Fruit fly (Drosophila melanogaster) whole organism, embryonic: ENCODE measurements around the gene Chchd3.

Source experiments
- Awh ChIP-seq: fragments of 200-800 bp; sonication (Bioruptor generic); IDR thresholded peaks from 2 replicates; pipeline ENCODE4, ENCODE4 v1.3.6; 2022; ENCODE audit warnings: missing biosample characterization, missing genetic modification characterization
- CG13287 ChIP-seq: fragments of 200-800 bp; sonication (Bioruptor generic); IDR thresholded peaks from 2 replicates; pipeline ENCODE4 v1.3.6; 2022; ENCODE audit warnings: missing biosample characterization, missing genetic modification characterization; ENCODE audit not compliant: partially characterized antibody
- CG14050 ChIP-seq: fragments of 200-800 bp; sonication (Bioruptor generic); IDR thresholded peaks from 3 replicates; pipeline ENCODE4 v1.3.6; 2022; ENCODE audit warnings: missing biosample characterization, missing genetic modification characterization
- CG14860 ChIP-seq: fragments of 200-800 bp; sonication (Bioruptor generic); IDR thresholded peaks from 3 replicates; pipeline ENCODE4 v1.3.6; 2022; ENCODE audit warnings: missing biosample characterization, missing genetic modification characterization; ENCODE audit not compliant: partially characterized antibody
- CG1603 ChIP-seq: fragments of 200-800 bp; sonication (Bioruptor generic); optimal IDR thresholded peaks from 2 replicates; lab custom pipeline; 2019; ENCODE audit warnings: missing biosample characterization, mild to moderate bottlenecking, missing genetic modification characterization, moderate library complexity
- CG16779 ChIP-seq: fragments of 200-800 bp; sonication (Bioruptor generic); IDR thresholded peaks from 2 replicates; pipeline ENCODE4 v1.3.6; 2022; ENCODE audit warnings: missing biosample characterization, missing genetic modification characterization
- CG16863 ChIP-seq: fragments of 200-800 bp; sonication (Bioruptor generic); optimal IDR thresholded peaks from 3 replicates; lab custom pipeline; 2016; ENCODE audit warnings: missing biosample characterization, missing genetic modification characterization
- CG17361 ChIP-seq: fragments of 200-800 bp; sonication (Bioruptor generic); IDR thresholded peaks from 3 replicates; pipeline ENCODE4 v1.3.6; 2022; ENCODE audit warnings: missing biosample characterization, missing genetic modification characterization
- CG18599 ChIP-seq: fragments of 200-800 bp; sonication (Bioruptor generic); optimal IDR thresholded peaks from 3 replicates; lab custom pipeline; 2017; ENCODE audit warnings: missing biosample characterization, missing genetic modification characterization, mild to moderate bottlenecking, moderate library complexity, missing genetic modification reagents
- CG18619 ChIP-seq: fragments of 200-800 bp; sonication (Bioruptor generic); optimal IDR thresholded peaks from 3 replicates; lab custom pipeline; 2017; ENCODE audit warnings: missing biosample characterization, mild to moderate bottlenecking, missing genetic modification characterization
- CG2875 ChIP-seq: fragments of 200-800 bp; sonication (Bioruptor generic); optimal IDR thresholded peaks from 2 replicates; lab custom pipeline; 2017; ENCODE audit warnings: missing biosample characterization, mild to moderate bottlenecking, missing genetic modification characterization, missing genetic modification reagents
- CG3726 ChIP-seq: fragments of 200-800 bp; sonication (Bioruptor generic); IDR thresholded peaks from 3 replicates; pipeline ENCODE4, ENCODE4 v1.3.6; 2022; ENCODE audit warnings: missing biosample characterization, missing genetic modification characterization
- CG3995 ChIP-seq: fragments of 200-800 bp; sonication (Bioruptor generic); optimal IDR thresholded peaks from 3 replicates; lab custom pipeline; 2016; ENCODE audit warnings: missing biosample characterization, missing genetic modification characterization
- CG4404 ChIP-seq: fragments of 200-800 bp; sonication (Bioruptor generic); IDR thresholded peaks from 2 replicates; pipeline ENCODE4 v1.3.6; 2022; ENCODE audit warnings: missing biosample characterization, missing genetic modification characterization
- CG4617 ChIP-seq: fragments of 200-800 bp; sonication (Bioruptor generic); optimal IDR thresholded peaks from 3 replicates; lab custom pipeline; 2016; ENCODE audit warnings: missing biosample characterization, missing genetic modification characterization, borderline replicate concordance
- CG6175 ChIP-seq: fragments of 200-800 bp; sonication (Bioruptor generic); IDR thresholded peaks from 3 replicates; pipeline ENCODE4 v1.3.6; 2022; ENCODE audit warnings: missing biosample characterization, missing genetic modification characterization
- CG6254 ChIP-seq: fragments of 200-800 bp; sonication (Bioruptor generic); optimal IDR thresholded peaks from 3 replicates; lab custom pipeline; 2017; ENCODE audit warnings: mild to moderate bottlenecking, missing biosample characterization, missing genetic modification reagents, missing genetic modification characterization
- CG7357 ChIP-seq: fragments of 200-800 bp; sonication (Bioruptor generic); IDR thresholded peaks from 3 replicates; pipeline ENCODE4 v1.3.6; 2022; ENCODE audit warnings: missing biosample characterization, missing genetic modification characterization
- CG8478 ChIP-seq: fragments of >200 bp; optimal IDR thresholded peaks from 2 replicates; lab custom pipeline; 2018
- E2f1 ChIP-seq: fragments of 200-800 bp; sonication (Bioruptor generic); IDR thresholded peaks from 2 replicates; pipeline ENCODE4 v1.3.6; 2022; ENCODE audit warnings: missing biosample characterization, missing genetic modification characterization
- Eip74EF ChIP-seq, 2 experiments: fragments of 200-800 bp in 1 of 2; fragments of >200 bp in 1 of 2; sonication (Bioruptor generic) in 1 of 2; optimal IDR thresholded peaks; 2 replicates each; lab custom pipeline; 2017 to 2019; ENCODE audit warnings: missing biosample characterization in 2 of 2, missing genetic modification characterization in 2 of 2, mild to moderate bottlenecking in 1 of 2, moderate library complexity in 1 of 2
- Elba2 ChIP-seq: fragments of 200-800 bp; sonication (Bioruptor generic); optimal IDR thresholded peaks from 3 replicates; lab custom pipeline; 2016; ENCODE audit warnings: missing biosample characterization, missing genetic modification characterization
- H2.0 ChIP-seq: fragments of 200-800 bp; sonication (Bioruptor generic); IDR thresholded peaks from 2 replicates; pipeline ENCODE4 v1.3.6; 2022; ENCODE audit warnings: missing biosample characterization, missing genetic modification characterization
- HHEX ChIP-seq: fragments of 200-800 bp; sonication (Bioruptor generic); optimal IDR thresholded peaks from 3 replicates; lab custom pipeline; 2017; ENCODE audit warnings: missing biosample characterization, mild to moderate bottlenecking, missing genetic modification characterization, missing genetic modification reagents
- Hmx ChIP-seq: fragments of 200-800 bp; sonication (Bioruptor generic); optimal IDR thresholded peaks from 2 replicates; lab custom pipeline; 2016; ENCODE audit warnings: missing biosample characterization, missing genetic modification characterization
- MBD-R2 ChIP-seq: fragments of 200-800 bp; sonication (Bioruptor generic); IDR thresholded peaks from 2 replicates; pipeline ENCODE4 v1.3.6; 2022; ENCODE audit warnings: missing biosample characterization, missing genetic modification characterization
- Meics ChIP-seq: fragments of 200-800 bp; sonication (Bioruptor generic); optimal IDR thresholded peaks from 2 replicates; lab custom pipeline; 2017; ENCODE audit warnings: missing biosample characterization, mild to moderate bottlenecking, missing genetic modification characterization
- Mes4 ChIP-seq: fragments of 200-800 bp; sonication (Bioruptor generic); optimal IDR thresholded peaks from 2 replicates; lab custom pipeline; 2016; ENCODE audit warnings: missing biosample characterization, missing genetic modification characterization
- Pdp1 ChIP-seq, 2 experiments: fragments of 200-800 bp; sonication (Bioruptor generic); optimal IDR thresholded peaks; 3 replicates each; lab custom pipeline; 2016; ENCODE audit warnings: missing biosample characterization in 2 of 2, missing genetic modification characterization in 2 of 2, mild to moderate bottlenecking in 1 of 2, moderate library complexity in 1 of 2
- Ptx1 ChIP-seq: fragments of 200-800 bp; sonication (Bioruptor generic); IDR thresholded peaks from 2 replicates; pipeline ENCODE4 v1.3.6; 2022; ENCODE audit warnings: missing biosample characterization, missing genetic modification characterization
- Taf1 ChIP-seq: fragments of 200-800 bp; sonication (Bioruptor generic); IDR thresholded peaks from 2 replicates; pipeline ENCODE4 v1.3.6; 2022; ENCODE audit warnings: missing biosample characterization, missing genetic modification characterization
- YL-1 ChIP-seq: fragments of 200-800 bp; sonication (Bioruptor generic); optimal IDR thresholded peaks from 3 replicates; lab custom pipeline; 2017; ENCODE audit warnings: missing biosample characterization, mild to moderate bottlenecking, missing genetic modification characterization
- ac ChIP-seq: fragments of 200-800 bp; sonication (Bioruptor generic); optimal IDR thresholded peaks from 3 replicates; lab custom pipeline; 2017; ENCODE audit warnings: missing biosample characterization, mild to moderate bottlenecking, missing genetic modification characterization
- bab2 ChIP-seq: fragments of 200-800 bp; sonication (Bioruptor generic); optimal IDR thresholded peaks from 2 replicates; lab custom pipeline; 2016; ENCODE audit warnings: missing biosample characterization, missing genetic modification characterization
- corto ChIP-seq: fragments of 200-800 bp; sonication (Bioruptor generic); optimal IDR thresholded peaks from 2 replicates; lab custom pipeline; 2016; ENCODE audit warnings: missing biosample characterization, mild to moderate bottlenecking, missing genetic modification characterization, moderate library complexity
- crp ChIP-seq, 2 experiments: fragments of 200-800 bp; sonication (Bioruptor generic); optimal IDR thresholded peaks; 2 replicates in 1 of 2; 3 replicates in 1 of 2; lab custom pipeline; 2017; ENCODE audit warnings: missing biosample characterization in 2 of 2, missing genetic modification characterization in 2 of 2, mild to moderate bottlenecking in 1 of 2, moderate library complexity in 1 of 2
- dan ChIP-seq: fragments of 200-800 bp; sonication (Bioruptor generic); IDR thresholded peaks from 2 replicates; pipeline ENCODE4 v1.3.6; 2022; ENCODE audit warnings: missing biosample characterization, missing genetic modification characterization
- dysf ChIP-seq: fragments of 200-800 bp; sonication (Bioruptor generic); IDR thresholded peaks from 3 replicates; pipeline ENCODE4 v1.3.6; 2022; ENCODE audit warnings: missing biosample characterization, missing genetic modification characterization
- eve ChIP-seq, 2 experiments: fragments of >200 bp; optimal IDR thresholded peaks; 2 replicates each; lab custom pipeline; 2017; ENCODE audit warnings: missing biosample characterization in 2 of 2, missing genetic modification characterization in 2 of 2
- klu ChIP-seq: fragments of 200-800 bp; sonication (Bioruptor generic); IDR thresholded peaks from 2 replicates; pipeline ENCODE4 v1.3.6; 2022; ENCODE audit warnings: missing biosample characterization, missing genetic modification characterization
- kni ChIP-seq: fragments of 200-800 bp; sonication (Bioruptor generic); optimal IDR thresholded peaks from 3 replicates; lab custom pipeline; 2017; ENCODE audit warnings: mild to moderate bottlenecking, missing biosample characterization, missing genetic modification reagents, missing genetic modification characterization
- mam ChIP-seq: fragments of 200-800 bp; sonication (Bioruptor generic); optimal IDR thresholded peaks from 3 replicates; lab custom pipeline; 2016; ENCODE audit warnings: missing biosample characterization, missing genetic modification characterization
- repo ChIP-seq: fragments of 200-800 bp; sonication (Bioruptor generic); optimal IDR thresholded peaks from 2 replicates; lab custom pipeline; 2016; ENCODE audit warnings: missing biosample characterization, missing genetic modification characterization
- seq ChIP-seq: fragments of 200-800 bp; sonication (Bioruptor generic); IDR thresholded peaks from 2 replicates; pipeline ENCODE4 v1.3.6; 2022; ENCODE audit warnings: missing biosample characterization, missing genetic modification characterization
- slp2 ChIP-seq: fragments of 200-800 bp; sonication (Bioruptor generic); optimal IDR thresholded peaks from 2 replicates; lab custom pipeline; 2016; ENCODE audit warnings: missing biosample characterization, missing genetic modification characterization
- tin ChIP-seq: fragments of 200-800 bp; sonication (Bioruptor generic); optimal IDR thresholded peaks from 3 replicates; lab custom pipeline; 2016; ENCODE audit warnings: missing biosample characterization, missing genetic modification characterization
- unpg ChIP-seq: fragments of 200-800 bp; sonication (Bioruptor generic); optimal IDR thresholded peaks from 3 replicates; lab custom pipeline; 2018; ENCODE audit warnings: missing biosample characterization, mild to moderate bottlenecking, missing genetic modification characterization, moderate library complexity
- vvl ChIP-seq: fragments of 200-800 bp; sonication (Bioruptor generic); IDR thresholded peaks from 2 replicates; pipeline ENCODE4 v1.3.6; 2022; ENCODE audit warnings: missing biosample characterization, missing genetic modification characterization
- z ChIP-seq: fragments of 200-800 bp; sonication (Bioruptor generic); IDR thresholded peaks from 3 replicates; pipeline ENCODE4 v1.3.6; 2022; ENCODE audit warnings: missing biosample characterization, missing genetic modification characterization

Gene Chchd3

DNA sequence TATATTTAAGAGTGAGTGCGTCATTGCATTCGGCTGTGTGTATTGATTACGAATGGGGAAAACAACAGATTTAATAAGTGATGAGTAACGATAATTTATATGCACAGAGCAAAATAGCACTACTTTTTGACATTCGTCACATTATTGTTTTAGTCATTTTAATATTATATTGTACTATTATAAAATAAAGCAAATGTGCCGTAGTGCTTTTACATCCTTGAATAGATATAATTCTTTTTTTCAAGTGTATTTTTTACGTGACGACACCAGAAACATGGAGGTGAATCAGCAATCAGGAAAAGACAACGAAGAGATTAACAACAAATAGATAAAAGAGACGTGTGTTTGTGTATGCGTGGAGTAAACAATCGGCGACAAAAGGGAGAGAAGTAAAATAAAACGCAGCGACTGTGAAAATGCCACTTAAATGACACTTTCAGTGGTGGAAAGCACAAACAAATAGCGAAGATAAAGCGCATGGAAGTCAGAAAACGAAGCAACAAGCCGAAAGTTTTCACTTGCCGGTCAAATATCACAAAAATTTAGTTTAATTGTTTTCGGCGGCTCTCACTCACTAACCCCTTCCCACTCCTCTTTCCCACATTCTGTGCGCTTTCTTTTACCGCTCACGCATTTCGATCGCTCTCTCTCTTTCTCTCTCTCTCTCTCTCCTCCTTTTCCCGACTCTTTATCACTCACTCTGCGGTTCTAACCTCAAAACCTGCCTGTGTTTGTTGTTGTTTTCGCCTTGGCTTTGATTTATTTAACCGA is 5.5 kb upstream of the Chchd3 start (continued):
- TF ChIP-seq CG6254 (peak; percentile 86), mam (no peak), Eip74EF (GFP tag; optimal IDR thresholded peaks at IDR 0.05; lab: Kevin White, UChicago) (peak in 1 of 2 experiments; percentile 87), E2f1 (GFP tag; lab: Robert Waterston, UW) (peak; percentile 27; the same call in 1 of the 2 replicates), Ptx1 (GFP tag; lab: Robert Waterston, UW) (peak; percentile 85), ac (peak; percentile 51), CG18599 (GFP tag; lab: Kevin White, UChicago) (peak; percentile 85), Meics (GFP tag; lab: Kevin White, UChicago) (peak; percentile 69), CG3995 (GFP tag; lab: Kevin White, UChicago) (peak; percentile 42), H2.0 (GFP tag; lab: Robert Waterston, UW) (peak; percentile 78), Taf1 (GFP tag; lab: Robert Waterston, UW) (peak; percentile 72), Mes4 (no peak), tin (GFP tag; lab: Kevin White, UChicago) (peak; percentile 81), CG16779 (GFP tag; lab: Robert Waterston, UW) (no peak), repo (no peak), CG3726 (GFP tag; lab: Robert Waterston, UW) (peak; percentile 81), Pdp1 (GFP tag; optimal IDR thresholded peaks at IDR 0.05; lab: Kevin White, UChicago) (peak; percentile 35 to 41), CG14050 (GFP tag; lab: Robert Waterston, UW) (peak; percentile 55; the same call in 2 of the 3 replicates), Elba2 (GFP tag; lab: Kevin White, UChicago) (no peak), kni (peak; percentile 88), Awh (GFP tag; lab: Robert Waterston, UW) (peak; percentile 88), corto (peak; percentile 73), MBD-R2 (GFP tag; lab: Robert Waterston, UW) (peak; percentile 40; the same call in 1 of the 2 replicates), unpg (peak; percentile 85), HHEX (GFP tag; lab: Kevin White, UChicago) (peak; percentile 73), CG6175 (GFP tag; lab: Robert Waterston, UW) (peak; percentile 56; the same call in 1 of the 3 replicates), CG14860 (GFP tag; lab: Robert Waterston, UW) (no peak), CG18619 (GFP tag; lab: Kevin White, UChicago) (peak; percentile 65), CG8478 (no peak), CG7357 (GFP tag; lab: Robert Waterston, UW) (peak; percentile 61; the same call in 2 of the 3 replicates), CG13287 (GFP tag; lab: Robert Waterston, UW) (no peak), CG17361 (GFP tag; lab: Robert Waterston, UW) (peak; percentile 91), CG1603 (peak; percentile 64), seq (GFP tag; lab: Robert Waterston, UW) (peak; percentile 73), slp2 (GFP tag; lab: Kevin White, UChicago) (no peak), CG16863 (GFP tag; lab: Kevin White, UChicago) (no peak), crp (GFP tag; optimal IDR thresholded peaks at IDR 0.05; lab: Kevin White, UChicago) (no peak), klu (GFP tag; lab: Robert Waterston, UW) (no peak), CG4617 (peak; percentile 39), z (GFP tag; lab: Robert Waterston, UW) (no peak), dysf (GFP tag; lab: Robert Waterston, UW) (peak; percentile 81; the same call in 2 of the 3 replicates), eve (GFP tag; optimal IDR thresholded peaks at IDR 0.05; lab: Kevin White, UChicago) (peak in 1 of 2 experiments; percentile 89), CG2875 (GFP tag; lab: Kevin White, UChicago) (peak; percentile 75), dan (GFP tag; lab: Robert Waterston, UW) (0 out of 2 replicates have a peak, but pooled peaks have one; percentile 39), YL-1 (GFP tag; lab: Kevin White, UChicago) (no peak), CG4404 (peak; percentile 48; the same call in 1 of the 2 replicates), bab2 (GFP tag; lab: Kevin White, UChicago) (peak; percentile 37), vvl (peak; percentile 90), Hmx (GFP tag; lab: Kevin White, UChicago) (peak; percentile 52)
